Worm (Caenorhabditis elegans): Measurements from ENCODE around the gene T25B9.8.

Gene T25B9.8

DNA sequence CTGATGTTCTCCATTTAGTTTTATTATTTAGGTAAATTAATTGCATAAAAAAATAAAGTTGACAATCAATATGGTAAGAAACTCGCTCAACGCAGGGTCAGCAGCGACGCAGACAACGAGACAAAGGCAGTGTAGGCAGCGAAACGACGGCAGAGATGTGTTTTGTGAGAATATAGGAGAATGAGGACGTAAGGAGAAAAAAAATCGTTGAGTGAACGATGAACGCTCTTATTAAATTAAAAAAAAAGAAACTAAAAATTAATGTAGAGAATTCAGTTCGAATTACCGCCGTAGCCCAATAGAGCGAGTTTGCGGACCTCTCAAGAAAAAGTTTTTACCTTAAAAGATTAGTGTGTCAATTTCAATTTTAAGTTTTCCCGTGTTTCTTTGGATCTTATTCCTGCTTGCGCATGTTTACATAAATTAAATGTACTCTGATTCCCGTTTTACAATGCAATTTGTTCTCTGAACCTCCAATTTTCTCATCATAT is at the start of gene T25B9.8:
Gene T25B9.8 (minus strand): TSS at position 51 of the 491 bp plus-strand sequence.
- TF ChIP-seq fkh-10 (GFP tag; optimal IDR thresholded peaks at IDR 0.05) (peak; percentile 3), nhr-67 (tag; optimal IDR thresholded peaks at IDR 0.05) (no peak)

DNA sequence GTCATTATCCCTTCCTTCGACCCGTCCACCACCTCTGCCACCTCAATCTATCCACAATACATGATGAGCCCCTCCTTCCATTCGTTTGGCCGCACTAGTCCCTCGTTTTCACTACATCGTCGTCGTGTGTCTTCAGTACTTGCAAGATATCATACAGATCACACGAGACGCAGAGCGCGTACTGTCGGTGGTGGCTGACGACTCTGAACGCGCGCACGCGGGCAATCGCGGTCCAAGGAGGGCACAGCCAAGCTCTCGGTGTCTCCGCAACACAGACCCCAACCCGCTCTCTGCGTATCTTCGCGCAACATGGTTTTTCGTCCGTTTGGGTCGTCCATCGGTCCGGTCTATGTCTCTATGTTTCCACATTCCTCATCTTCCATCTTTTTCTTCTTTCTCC is 49.0 kb upstream of the T25B9.8 start:
- no peak for TF ChIP-seq pha-4 (tag; optimal IDR thresholded peaks at IDR 0.05)
- no peak for TF ChIP-seq ceh-9 (tag; optimal IDR thresholded peaks at IDR 0.05)
- TF ChIP-seq R02D3.7 (tag; optimal IDR thresholded peaks at IDR 0.05) = no peak
- TF ChIP-seq hmg-11 (tag; optimal IDR thresholded peaks at IDR 0.05) = peak; percentile 70
- peak; percentile 9 for TF ChIP-seq nhr-23 (tag; optimal IDR thresholded peaks at IDR 0.05)
- TF ChIP-seq ztf-11 (tag; optimal IDR thresholded peaks at IDR 0.05) = no peak
- no peak for TF ChIP-seq fkh-2 (tag; optimal IDR thresholded peaks at IDR 0.05)
- TF ChIP-seq ZK546.5 (tag; optimal IDR thresholded peaks at IDR 0.05) = no peak
- TF ChIP-seq nfya-1 (tag; optimal IDR thresholded peaks at IDR 0.05; ENCODE audit: insufficient read depth) = peak; percentile 18
- TF ChIP-seq lin-39 (tag; optimal IDR thresholded peaks at IDR 0.05) = peak; percentile 23
- no peak for TF ChIP-seq nhr-76 (tag; optimal IDR thresholded peaks at IDR 0.05)

DNA sequence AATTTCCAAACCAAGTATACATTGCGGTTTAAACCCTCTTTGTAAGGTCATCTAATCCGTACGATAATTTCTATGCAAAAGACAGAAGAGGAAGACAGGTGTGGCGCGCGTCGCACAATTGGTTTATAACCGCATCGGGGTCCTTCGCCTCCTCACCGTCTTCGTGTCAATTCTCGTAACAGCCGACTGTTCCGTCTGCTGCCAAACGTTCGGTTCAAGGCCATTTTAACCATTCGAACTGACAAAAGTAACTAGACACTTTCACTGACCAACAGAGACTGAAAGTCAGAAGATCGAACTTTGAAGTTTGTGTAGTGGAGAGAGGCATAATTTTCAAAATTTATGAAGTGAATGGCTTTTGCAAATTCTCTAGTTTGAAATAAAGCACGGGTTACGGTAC is 48.0 kb upstream of the T25B9.8 start:
- TF ChIP-seq unc-62 (GFP tag; optimal IDR thresholded peaks at IDR 0.05) (no peak), nhr-25 (tag; optimal IDR thresholded peaks at IDR 0.05) (peak; percentile 78)

DNA sequence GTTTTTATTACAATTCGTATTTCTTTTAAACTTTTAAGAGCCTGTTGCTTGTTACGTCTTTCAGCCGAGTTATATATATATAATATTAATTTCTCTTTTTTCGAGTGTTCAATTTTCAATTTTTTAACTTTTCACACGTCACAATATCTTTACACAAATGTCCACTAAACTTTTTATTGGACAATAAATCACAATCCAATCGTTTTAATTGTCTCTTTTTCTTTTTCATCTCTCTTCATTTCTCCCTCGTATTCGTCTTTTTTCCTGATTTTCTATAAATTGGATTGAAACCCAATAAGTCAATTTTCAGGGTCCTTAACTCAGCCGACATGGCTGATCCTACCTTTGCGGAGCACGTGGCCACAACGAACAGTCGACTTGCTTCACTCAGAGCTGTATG is 44.1 kb upstream of the T25B9.8 start, which contains the start of gene miz-1:
Gene miz-1 (plus strand): TSS at position 301 of the 400 bp plus-strand sequence.
- TF ChIP-seq nhr-76 (tag; optimal IDR thresholded peaks at IDR 0.05) (no peak), sea-2 (GFP tag; optimal IDR thresholded peaks at IDR 0.05) (no peak), elt-3 (tag; optimal IDR thresholded peaks at IDR 0.05) (no peak), egl-5 (tag; optimal IDR thresholded peaks at IDR 0.05) (peak; percentile 59), ZK546.5 (tag; optimal IDR thresholded peaks at IDR 0.05) (no peak), unc-39 (tag; optimal IDR thresholded peaks at IDR 0.05) (no peak), pqm-1 (tag; optimal IDR thresholded peaks at IDR 0.05) (no peak)

DNA sequence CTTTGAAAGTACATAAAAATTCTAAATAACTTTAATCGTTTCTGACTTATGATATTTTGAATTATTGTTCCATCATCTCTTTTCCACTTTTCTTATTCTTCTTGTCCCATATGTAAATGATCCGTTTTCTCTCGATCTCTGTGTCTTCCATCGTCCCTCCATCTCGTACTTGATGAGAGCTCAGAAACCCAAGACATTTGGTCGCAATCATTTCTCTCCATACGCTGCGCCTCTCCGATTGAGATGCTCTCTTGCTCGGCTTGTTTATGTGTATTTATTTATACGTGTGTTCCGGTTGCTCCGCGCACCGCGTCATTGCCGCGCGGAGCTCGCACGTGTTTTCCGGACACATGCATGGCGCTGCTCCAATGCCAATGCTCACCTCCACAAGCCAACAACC is 43.4 kb upstream of the T25B9.8 start:
- TF ChIP-seq pha-4 (tag; optimal IDR thresholded peaks at IDR 0.05) (peak; percentile 5), ceh-82 (tag; optimal IDR thresholded peaks at IDR 0.05) (no peak), unc-39 (tag; optimal IDR thresholded peaks at IDR 0.05) (no peak)

DNA sequence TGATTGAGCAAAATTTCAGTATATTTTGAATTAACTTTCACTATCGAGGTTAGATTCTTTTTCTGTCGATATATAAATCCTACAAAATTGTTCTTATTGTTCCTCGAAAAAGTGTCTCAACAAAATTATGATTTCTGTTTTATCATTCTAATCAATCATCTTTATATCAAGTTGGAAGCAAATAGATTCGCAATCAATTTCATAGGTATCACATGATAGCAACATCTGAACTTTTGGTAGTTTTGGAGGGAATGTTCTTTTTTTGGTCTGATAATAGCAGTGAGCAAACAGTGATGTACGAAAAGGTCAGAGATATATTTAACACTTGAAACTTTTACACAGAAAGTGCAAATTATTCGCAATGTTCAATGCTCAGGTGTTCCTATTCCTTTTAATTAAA is 42.8 kb upstream of the T25B9.8 start:
- TF ChIP-seq elt-2 (tag; optimal IDR thresholded peaks at IDR 0.05) (peak; percentile 78), nhr-25 (tag; optimal IDR thresholded peaks at IDR 0.05) (no peak), daf-12 (tag; optimal IDR thresholded peaks at IDR 0.05) (no peak), elt-3 (tag; optimal IDR thresholded peaks at IDR 0.05) (no peak), ztf-11 (tag; optimal IDR thresholded peaks at IDR 0.05) (no peak), nhr-67 (tag; optimal IDR thresholded peaks at IDR 0.05) (no peak), lin-15B (tag; optimal IDR thresholded peaks at IDR 0.05) (no peak), ztf-4 (tag; optimal IDR thresholded peaks at IDR 0.05) (no peak), mml-1 (tag; optimal IDR thresholded peaks at IDR 0.05) (no peak), eor-1 (tag; optimal IDR thresholded peaks at IDR 0.05) (no peak), lsy-12 (tag; optimal IDR thresholded peaks at IDR 0.05) (no peak), ama-1 (optimal IDR thresholded peaks at IDR 0.05) (no peak), pqm-1 (tag; optimal IDR thresholded peaks at IDR 0.05) (peak; percentile 95), aly-2 (tag; optimal IDR thresholded peaks at IDR 0.05) (no peak), skn-1 (tag; optimal IDR thresholded peaks at IDR 0.05) (peak; percentile 7), pha-4 (tag; optimal IDR thresholded peaks at IDR 0.05) (peak; percentile 15), egl-5 (tag; optimal IDR thresholded peaks at IDR 0.05) (no peak), nhr-237 (tag; optimal IDR thresholded peaks at IDR 0.05) (no peak), nhr-76 (tag; optimal IDR thresholded peaks at IDR 0.05) (no peak), hmg-11 (tag; optimal IDR thresholded peaks at IDR 0.05) (no peak)

Measured in whole organism, L3 larva.